Fruit fly (Drosophila melanogaster) whole organism, prepupa: ENCODE measurements around the gene Dhfr.

Source experiments
- Blimp-1 ChIP-seq: fragments of 200-800 bp; sonication (Bioruptor generic); optimal IDR thresholded peaks from 3 replicates; lab custom pipeline; 2017; ENCODE audit warnings: missing biosample characterization, missing genetic modification characterization, mild to moderate bottlenecking, moderate library complexity, missing genetic modification reagents
- CG11902 ChIP-seq: fragments of 200-800 bp; sonication (Bioruptor generic); optimal IDR thresholded peaks from 3 replicates; lab custom pipeline; 2016; ENCODE audit warnings: missing biosample characterization, missing genetic modification characterization
- CG15336 ChIP-seq: fragments of 200-800 bp; sonication (Bioruptor generic); IDR thresholded peaks from 2 replicates; pipeline ENCODE4 v1.3.6; 2022; ENCODE audit warnings: missing biosample characterization, missing genetic modification characterization
- CG1621 ChIP-seq: fragments of 200-800 bp; sonication (Bioruptor generic); optimal IDR thresholded peaks from 3 replicates; lab custom pipeline; 2018; ENCODE audit warnings: missing biosample characterization, mild to moderate bottlenecking, missing genetic modification characterization
- CG3032 ChIP-seq: fragments of 200-800 bp; optimal IDR thresholded peaks from 2 replicates; lab custom pipeline; 2019; ENCODE audit warnings: missing biosample characterization, mild to moderate bottlenecking, missing genetic modification characterization, moderate library complexity
- CG31627 ChIP-seq: fragments of 200-800 bp; sonication (Bioruptor generic); optimal IDR thresholded peaks from 3 replicates; lab custom pipeline; 2016; ENCODE audit warnings: missing biosample characterization, missing genetic modification characterization
- CG32006 ChIP-seq: fragments of 200-800 bp; sonication (Bioruptor generic); optimal IDR thresholded peaks from 3 replicates; lab custom pipeline; 2017; ENCODE audit warnings: missing biosample characterization, mild to moderate bottlenecking, missing genetic modification characterization
- CG34406 ChIP-seq: fragments of 200-800 bp; sonication (Bioruptor generic); optimal IDR thresholded peaks from 3 replicates; lab custom pipeline; 2016; ENCODE audit warnings: missing biosample characterization, missing genetic modification characterization
- CG3919 ChIP-seq: fragments of 200-800 bp; sonication (Bioruptor generic); optimal IDR thresholded peaks from 3 replicates; lab custom pipeline; 2016; ENCODE audit warnings: missing biosample characterization, missing genetic modification characterization
- CG6163 ChIP-seq: fragments of 200-800 bp; sonication (Bioruptor generic); IDR thresholded peaks from 3 replicates; pipeline ENCODE4 v1.3.6; 2022; ENCODE audit warnings: missing biosample characterization, missing genetic modification characterization
- CG6792 ChIP-seq: fragments of 200-800 bp; sonication (Bioruptor generic); optimal IDR thresholded peaks from 3 replicates; lab custom pipeline; 2016; ENCODE audit warnings: missing biosample characterization, missing genetic modification characterization
- CG6808 ChIP-seq: fragments of 200-800 bp; sonication (Bioruptor generic); optimal IDR thresholded peaks from 3 replicates; lab custom pipeline; 2017; ENCODE audit warnings: missing biosample characterization, missing genetic modification characterization, mild to moderate bottlenecking, moderate library complexity, missing genetic modification reagents
- CG6854 ChIP-seq: fragments of 200-800 bp; sonication (Bioruptor generic); optimal IDR thresholded peaks from 2 replicates; lab custom pipeline; 2017; ENCODE audit warnings: missing biosample characterization, mild to moderate bottlenecking, missing genetic modification characterization
- CG7368 ChIP-seq: fragments of 200-800 bp; sonication (Bioruptor generic); optimal IDR thresholded peaks from 3 replicates; lab custom pipeline; 2016; ENCODE audit warnings: missing biosample characterization, missing genetic modification characterization
- CG8119 ChIP-seq: fragments of 200-800 bp; sonication (Bioruptor generic); IDR thresholded peaks from 3 replicates; pipeline ENCODE4 v1.3.6; 2022; ENCODE audit warnings: missing biosample characterization, missing genetic modification characterization
- CG8632 ChIP-seq: fragments of 200-800 bp; sonication (Bioruptor generic); optimal IDR thresholded peaks from 3 replicates; lab custom pipeline; 2016; ENCODE audit warnings: missing biosample characterization, missing genetic modification characterization
- CG9139 ChIP-seq: fragments of 200-800 bp; sonication (Bioruptor generic); optimal IDR thresholded peaks from 3 replicates; lab custom pipeline; 2017; ENCODE audit warnings: missing biosample characterization, mild to moderate bottlenecking, missing genetic modification characterization
- Eip78C ChIP-seq: fragments of 200-800 bp; sonication (Bioruptor generic); peaks from one replicate; lab custom pipeline; 2016; ENCODE audit warnings: missing biosample characterization, missing genetic modification characterization
- Eip93F ChIP-seq: fragments of 200-800 bp; sonication (Bioruptor generic); optimal IDR thresholded peaks from 2 replicates; lab custom pipeline; 2016; ENCODE audit warnings: missing biosample characterization, mild to moderate bottlenecking, missing genetic modification characterization
- Ets96B ChIP-seq: fragments of 200-800 bp; optimal IDR thresholded peaks from 2 replicates; lab custom pipeline; 2019; ENCODE audit warnings: missing biosample characterization, mild to moderate bottlenecking, missing genetic modification characterization, moderate library complexity
- Hr38 ChIP-seq: sonication (Bioruptor generic); optimal IDR thresholded peaks from 2 replicates; lab custom pipeline; 2016; ENCODE audit warnings: missing biosample characterization, missing genetic modification characterization
- Hr39 ChIP-seq: fragments of 200-800 bp; sonication (Bioruptor generic); optimal IDR thresholded peaks from 2 replicates; lab custom pipeline; 2016; ENCODE audit warnings: missing biosample characterization, missing genetic modification characterization
- Hr4 ChIP-seq: fragments of 200-800 bp; sonication (Bioruptor generic); optimal IDR thresholded peaks from 3 replicates; lab custom pipeline; 2016; ENCODE audit warnings: missing biosample characterization, missing genetic modification characterization
- Lpt ChIP-seq: fragments of 200-800 bp; sonication (Bioruptor generic); optimal IDR thresholded peaks from 3 replicates; lab custom pipeline; 2016; ENCODE audit warnings: missing biosample characterization, missing genetic modification characterization
- Met ChIP-seq: fragments of 200-800 bp; sonication (Bioruptor generic); optimal IDR thresholded peaks from 3 replicates; lab custom pipeline; 2016; ENCODE audit warnings: missing biosample characterization, missing genetic modification characterization
- OdsH ChIP-seq: fragments of 200-800 bp; sonication (Bioruptor generic); optimal IDR thresholded peaks from 3 replicates; lab custom pipeline; 2016; ENCODE audit warnings: missing biosample characterization, missing genetic modification characterization
- Smox ChIP-seq: fragments of 200-800 bp; sonication (Bioruptor generic); optimal IDR thresholded peaks from 3 replicates; lab custom pipeline; 2016; ENCODE audit warnings: missing biosample characterization, missing genetic modification characterization
- Sox102F ChIP-seq: fragments of 200-800 bp; sonication (Bioruptor generic); optimal IDR thresholded peaks from 2 replicates; lab custom pipeline; 2016; ENCODE audit warnings: missing biosample characterization, mild to moderate bottlenecking, missing genetic modification characterization
- Sox14 ChIP-seq: fragments of 200-800 bp; sonication (Bioruptor generic); optimal IDR thresholded peaks from 3 replicates; lab custom pipeline; 2016; ENCODE audit warnings: missing biosample characterization, missing genetic modification characterization
- Sox15 ChIP-seq: fragments of 200-800 bp; sonication (Bioruptor generic); optimal IDR thresholded peaks from 3 replicates; lab custom pipeline; 2016; ENCODE audit warnings: missing biosample characterization, missing genetic modification characterization
- acj6 ChIP-seq: fragments of 200-800 bp; sonication (Bioruptor generic); optimal IDR thresholded peaks from 3 replicates; lab custom pipeline; 2016; ENCODE audit warnings: missing biosample characterization, missing genetic modification characterization
- dac ChIP-seq: fragments of 200-800 bp; sonication (Bioruptor generic); optimal IDR thresholded peaks from 2 replicates; lab custom pipeline; 2017; ENCODE audit warnings: missing biosample characterization, mild to moderate bottlenecking, missing genetic modification characterization
- dsx ChIP-seq: fragments of 200-800 bp; optimal IDR thresholded peaks from 3 replicates; lab custom pipeline; 2019; ENCODE audit warnings: missing biosample characterization, mild to moderate bottlenecking, missing genetic modification characterization, moderate library complexity; ENCODE audit not compliant: poor library complexity, severe bottlenecking
- esn ChIP-seq: fragments of 200-800 bp; sonication (Bioruptor generic); optimal IDR thresholded peaks from 2 replicates; lab custom pipeline; 2016; ENCODE audit warnings: missing biosample characterization, mild to moderate bottlenecking, missing genetic modification characterization, moderate library complexity
- fd59A ChIP-seq: fragments of 200-800 bp; sonication (Bioruptor generic); optimal IDR thresholded peaks from 2 replicates; lab custom pipeline; 2017; ENCODE audit warnings: missing biosample characterization, mild to moderate bottlenecking, missing genetic modification characterization, missing genetic modification reagents
- fd85E ChIP-seq: fragments of 200-800 bp; sonication (Bioruptor generic); optimal IDR thresholded peaks from 3 replicates; lab custom pipeline; 2016; ENCODE audit warnings: missing biosample characterization, missing genetic modification characterization
- lz ChIP-seq: fragments of 200-800 bp; sonication (Bioruptor generic); optimal IDR thresholded peaks from 3 replicates; lab custom pipeline; 2016; ENCODE audit warnings: missing biosample characterization, missing genetic modification characterization
- net ChIP-seq: fragments of 200-800 bp; sonication (Bioruptor generic); optimal IDR thresholded peaks from 3 replicates; lab custom pipeline; 2016; ENCODE audit warnings: missing biosample characterization, missing genetic modification characterization
- pdm3 ChIP-seq: fragments of 200-800 bp; sonication (Bioruptor generic); optimal IDR thresholded peaks from 3 replicates; lab custom pipeline; 2016; ENCODE audit warnings: missing biosample characterization, missing genetic modification characterization
- spab ChIP-seq: fragments of 200-800 bp; sonication (Bioruptor generic); optimal IDR thresholded peaks from 2 replicates; lab custom pipeline; 2017; ENCODE audit warnings: missing biosample characterization, mild to moderate bottlenecking, missing genetic modification characterization, missing genetic modification reagents
- ss ChIP-seq, 2 experiments: fragments of 200-800 bp; sonication (Bioruptor generic); optimal IDR thresholded peaks; 2 replicates in 1 of 2; 3 replicates in 1 of 2; lab custom pipeline; 2017 to 2018; ENCODE audit warnings: mild to moderate bottlenecking in 2 of 2, missing biosample characterization in 2 of 2, missing genetic modification characterization in 2 of 2, moderate library complexity in 1 of 2
- svp ChIP-seq: fragments of 200-800 bp; sonication (Bioruptor generic); peaks from one replicate; lab custom pipeline; 2016; ENCODE audit warnings: missing biosample characterization, missing genetic modification characterization
- vri ChIP-seq: fragments of 200-800 bp; sonication (Bioruptor generic); optimal IDR thresholded peaks from 3 replicates; lab custom pipeline; 2016; ENCODE audit warnings: missing biosample characterization, mild to moderate bottlenecking, missing genetic modification characterization

The Dhfr gene

dm6 chr3R:16500919-16501851 is 20.2 kb downstream of the Dhfr start, which contains the start of gene Decay (continued):
- TF ChIP-seq svp (GFP tag; lab: Kevin White, UChicago), result peak; percentile 81
- no peak for TF ChIP-seq fd59A (GFP tag; lab: Kevin White, UChicago)
- TF ChIP-seq Met (GFP tag; lab: Kevin White, UChicago), result peak; percentile 65
- TF ChIP-seq CG8632 (GFP tag; lab: Kevin White, UChicago), result no peak
- TF ChIP-seq CG34406 (GFP tag; lab: Kevin White, UChicago), result peak; percentile 24
- no peak for TF ChIP-seq CG9139 (GFP tag; lab: Kevin White, UChicago)
- peak; percentile 61 for TF ChIP-seq Sox102F (GFP tag; lab: Kevin White, UChicago)
- TF ChIP-seq CG31627, result peak; percentile 64
- no peak for TF ChIP-seq Hr38
- no peak for TF ChIP-seq CG6808 (GFP tag; lab: Kevin White, UChicago)
- TF ChIP-seq CG6163 (GFP tag; lab: Robert Waterston, UW), result no peak
- TF ChIP-seq CG32006, result peak; percentile 37
- peak; percentile 48 for TF ChIP-seq lz (GFP tag; lab: Kevin White, UChicago)
- TF ChIP-seq vri (GFP tag; lab: Kevin White, UChicago), result no peak
- TF ChIP-seq dsx (GFP tag; lab: Kevin White, UChicago), result no peak
- TF ChIP-seq Eip93F, result no peak
- peak; percentile 51 for TF ChIP-seq pdm3 (GFP tag; lab: Kevin White, UChicago)
- peak; percentile 30 for TF ChIP-seq CG6792 (GFP tag; lab: Kevin White, UChicago)
- peak; percentile 54 for TF ChIP-seq acj6 (GFP tag; lab: Kevin White, UChicago)
- TF ChIP-seq net (GFP tag; lab: Kevin White, UChicago), result peak; percentile 7
- TF ChIP-seq Ets96B, result no peak

dm6 chr3R:16502595-16503305 is 21.8 kb downstream of the Dhfr start, which contains the start of gene CG42342:
Gene CG42342 (plus strand): TSS chr3R:16502770.
- TF ChIP-seq CG7368 (no peak), CG1621 (tag; lab: Kevin White, UChicago) (no peak), Sox14 (GFP tag; lab: Kevin White, UChicago) (no peak), fd85E (GFP tag; lab: Kevin White, UChicago) (no peak), esn (GFP tag; lab: Kevin White, UChicago) (no peak), Sox102F (GFP tag; lab: Kevin White, UChicago) (no peak), CG8632 (GFP tag; lab: Kevin White, UChicago) (no peak), pdm3 (GFP tag; lab: Kevin White, UChicago) (no peak), Met (GFP tag; lab: Kevin White, UChicago) (no peak), vri (GFP tag; lab: Kevin White, UChicago) (no peak), Hr39 (GFP tag; lab: Kevin White, UChicago) (no peak), CG6792 (GFP tag; lab: Kevin White, UChicago) (no peak), OdsH (GFP tag; lab: Kevin White, UChicago) (no peak), CG9139 (GFP tag; lab: Kevin White, UChicago) (no peak), CG32006 (no peak), CG6163 (GFP tag; lab: Robert Waterston, UW) (no peak), dac (GFP tag; lab: Kevin White, UChicago) (no peak), CG11902 (GFP tag; lab: Kevin White, UChicago) (no peak), Sox15 (GFP tag; lab: Kevin White, UChicago) (no peak), CG3032 (tag; lab: Kevin White, UChicago) (no peak), CG15336 (GFP tag; lab: Robert Waterston, UW) (no peak), Hr4 (GFP tag; lab: Kevin White, UChicago) (no peak), ss (GFP tag; optimal IDR thresholded peaks at IDR 0.05; lab: Kevin White, UChicago) (peak in 1 of 2 experiments; percentile 4), Blimp-1 (GFP tag; lab: Kevin White, UChicago) (no peak), Eip78C (GFP tag; lab: Kevin White, UChicago) (peak; percentile 65), svp (GFP tag; lab: Kevin White, UChicago) (peak; percentile 2), CG6854 (peak; percentile 4), Smox (no peak), spab (GFP tag; lab: Kevin White, UChicago) (no peak), Lpt (GFP tag; lab: Kevin White, UChicago) (no peak), CG8119 (GFP tag; lab: Robert Waterston, UW) (no peak), Eip93F (no peak), net (GFP tag; lab: Kevin White, UChicago) (no peak), CG3919 (GFP tag; lab: Kevin White, UChicago) (no peak)
